Worm (Caenorhabditis elegans) whole organism, L4 larva: Measurements from ENCODE around the gene str-111.

Source experiments
- dve-1 ChIP-seq: sonication (generic microtip); optimal IDR thresholded peaks from 2 replicates; lab custom pipeline; 2017; ENCODE audit warnings: antibody characterized with exemption, mild to moderate bottlenecking, missing genetic modification characterization, missing compliant biosample characterization; ENCODE audit not compliant: insufficient read depth
- lin-29 ChIP-seq: fragments of 200-800 bp; sonication (Bioruptor generic); IDR thresholded peaks from 2 replicates; pipeline ENCODE4 v1.3.6; 2022; ENCODE audit warnings: missing genetic modification reagents, missing genetic modification characterization, missing compliant biosample characterization
- lin-39 ChIP-seq: fragments of 150-350 bp; optimal IDR thresholded peaks from 2 replicates; lab custom pipeline; 2014; ENCODE audit warnings: missing biosample characterization, missing genetic modification reagents, missing genetic modification characterization
- lsy-2 ChIP-seq, 2 experiments: fragments of 150-350 bp in 1 of 2; sonication (generic microtip) in 1 of 2; optimal IDR thresholded peaks; 2 replicates each; lab custom pipeline; 2014 to 2017; ENCODE audit warnings: missing biosample characterization in 2 of 2, missing genetic modification characterization in 2 of 2
- mes-2 ChIP-seq: sonication (generic microtip); optimal IDR thresholded peaks from 2 replicates; lab custom pipeline; 2016; ENCODE audit warnings: missing genotype, mild to moderate bottlenecking, missing genetic modification characterization, missing compliant biosample characterization; ENCODE audit not compliant: poor library complexity, severe bottlenecking
- nhr-102 ChIP-seq: sonication (generic microtip); optimal IDR thresholded peaks from 2 replicates; lab custom pipeline; 2016; ENCODE audit warnings: mild to moderate bottlenecking, missing genetic modification characterization, moderate library complexity, missing compliant biosample characterization
- nhr-42 ChIP-seq: fragments of 200-800 bp; sonication (Bioruptor generic); IDR thresholded peaks from 2 replicates; pipeline ENCODE4 v1.3.6; 2022; ENCODE audit warnings: missing genetic modification characterization, missing compliant biosample characterization
- nhr-77 ChIP-seq: fragments of 150-350 bp; optimal IDR thresholded peaks from 2 replicates; lab custom pipeline; 2014; ENCODE audit warnings: missing biosample characterization, missing genetic modification characterization
- tag-97 ChIP-seq: fragments of 200-800 bp; sonication (Bioruptor generic); IDR thresholded peaks from 2 replicates; pipeline ENCODE4 v1.3.6; 2022; ENCODE audit warnings: missing genetic modification characterization, missing compliant biosample characterization
- unc-62 ChIP-seq, 3 experiments: fragments of 150-350 bp in 1 of 3; sonication (generic microtip); optimal IDR thresholded peaks in 2 of 3; peaks in 1 of 3; 1 replicate in 1 of 3; 2 replicates in 2 of 3; lab custom pipeline; 2014 to 2017; ENCODE audit warnings: missing biosample characterization in 3 of 3, missing genetic modification characterization in 3 of 3, missing genetic modification reagents in 3 of 3, missing genotype in 1 of 3
- zfp-2 ChIP-seq: sonication (generic microtip); optimal IDR thresholded peaks from 2 replicates; lab custom pipeline; 2016; ENCODE audit warnings: mild to moderate bottlenecking, missing genetic modification characterization, missing compliant biosample characterization

ce11 chrV:16201730-16202129 is 32.8 kb upstream of the str-111 start, which contains the start of gene F11A5.17:
- no peak for TF ChIP-seq nhr-77 (tag; lab: Kevin White, UChicago)
- no peak for TF ChIP-seq mes-2 (tag; lab: Kevin White, UChicago)
- TF ChIP-seq dve-1: no peak
- TF ChIP-seq nhr-42 (GFP tag; lab: Robert Waterston, UW): no peak
- no peak for TF ChIP-seq tag-97
- no peak for TF ChIP-seq lsy-2 (tag; optimal IDR thresholded peaks at IDR 0.05; lab: Kevin White, UChicago)
- TF ChIP-seq lin-29 (GFP tag; lab: Robert Waterston, UW): no peak
- no peak for TF ChIP-seq lin-39
- TF ChIP-seq zfp-2: no peak
- TF ChIP-seq nhr-102 (tag; lab: Kevin White, UChicago): no peak
- peak in 1 of 2 experiments; percentile 15 for TF ChIP-seq unc-62 (GFP tag; optimal IDR thresholded peaks at IDR 0.05 in 1 of 2; lab: Kevin White, UChicago)
- no peak for TF ChIP-seq unc-62 (tag; optimal IDR thresholded peaks at IDR 0.05; lab: Kevin White, UChicago)
